Fruit fly (Drosophila melanogaster) whole organism, embryonic: Measurements from ENCODE around the gene CG32333.

ENCODE experiments used
- Abd-B ChIP-seq: fragments of 200-800 bp; sonication (Bioruptor generic); optimal IDR thresholded peaks from 2 replicates; lab custom pipeline; 2018; ENCODE audit warnings: missing biosample characterization, mild to moderate bottlenecking, missing genetic modification characterization, moderate library complexity
- CG2889 ChIP-seq: fragments of 200-800 bp; sonication (Bioruptor generic); IDR thresholded peaks from 3 replicates; pipeline ENCODE4 v1.3.6; 2022; ENCODE audit warnings: missing biosample characterization, missing genetic modification characterization
- phol ChIP-seq: fragments of 200-800 bp; sonication (Bioruptor generic); optimal IDR thresholded peaks from 3 replicates; lab custom pipeline; 2018; ENCODE audit warnings: missing biosample characterization, mild to moderate bottlenecking, missing genetic modification characterization, moderate library complexity

The CG32333 gene

dm6 chr3L:1342133-1342580 lies 66.4 kb downstream of the CG32333 start, which contains the start of gene indra (continued):
- TF ChIP-seq Abd-B (GFP tag; lab: Kevin White, UChicago) (peak; percentile 22), CG2889 (GFP tag; lab: Robert Waterston, UW) (0 out of 3 replicates have a peak, but pooled peaks have one; percentile 21), phol (tag; lab: Kevin White, UChicago) (peak; percentile 77)
- TF ChIP-seq, all 482 proteins: peak for 230
